Worm (Caenorhabditis elegans) whole organism, L4 larva: ENCODE measurements around the gene hlh-6.

Source experiments
- ZK546.5 ChIP-seq, 2 experiments: sonication (generic microtip); optimal IDR thresholded peaks; 2 replicates each; lab custom pipeline; 2017; ENCODE audit warnings: missing biosample characterization in 2 of 2, missing genetic modification characterization in 2 of 2
- ceh-82 ChIP-seq: sonication (generic microtip); optimal IDR thresholded peaks from 2 replicates; lab custom pipeline; 2017; ENCODE audit warnings: missing biosample characterization, missing genetic modification characterization
- daf-12 ChIP-seq: fragments of 150-350 bp; optimal IDR thresholded peaks from 2 replicates; lab custom pipeline; 2014; ENCODE audit warnings: missing biosample characterization, missing genetic modification reagents, missing genetic modification characterization
- fos-1 ChIP-seq: fragments of 150-350 bp; optimal IDR thresholded peaks from 2 replicates; lab custom pipeline; 2014; ENCODE audit warnings: missing biosample characterization, missing genetic modification characterization
- lim-7 ChIP-seq: fragments of 200-800 bp; sonication (Bioruptor generic); IDR thresholded peaks from 2 replicates; pipeline ENCODE4 v1.3.6; 2022; ENCODE audit warnings: missing genetic modification characterization, missing compliant biosample characterization
- nhr-11 ChIP-seq: fragments of 150-350 bp; optimal IDR thresholded peaks from 2 replicates; lab custom pipeline; 2014; ENCODE audit warnings: missing biosample characterization, missing genetic modification characterization
- pha-4 ChIP-seq, 2 experiments: fragments of 150-350 bp in 1 of 2; fragments of 200-800 bp in 1 of 2; sonication (Bioruptor generic) in 1 of 2; IDR thresholded peaks in 1 of 2; optimal IDR thresholded peaks in 1 of 2; 2 replicates each; pipeline versions ENCODE4 v1.3.6 to Lab custom; 2014 to 2022; ENCODE audit warnings: missing genetic modification characterization in 2 of 2, missing genetic modification reagents in 2 of 2, missing biosample characterization in 1 of 2, missing compliant biosample characterization in 1 of 2
- rbr-2 ChIP-seq: sonication (generic microtip); optimal IDR thresholded peaks from 2 replicates; lab custom pipeline; 2016; ENCODE audit warnings: missing genotype, missing genetic modification characterization, missing compliant biosample characterization
- snpc-4 ChIP-seq: fragments of 150-350 bp; optimal IDR thresholded peaks from 2 replicates; lab custom pipeline; 2014; ENCODE audit warnings: missing biosample characterization, missing genetic modification characterization
- zag-1 ChIP-seq: fragments of 150-350 bp; optimal IDR thresholded peaks from 2 replicates; lab custom pipeline; 2014; ENCODE audit warnings: missing biosample characterization, missing genetic modification characterization

DNA sequence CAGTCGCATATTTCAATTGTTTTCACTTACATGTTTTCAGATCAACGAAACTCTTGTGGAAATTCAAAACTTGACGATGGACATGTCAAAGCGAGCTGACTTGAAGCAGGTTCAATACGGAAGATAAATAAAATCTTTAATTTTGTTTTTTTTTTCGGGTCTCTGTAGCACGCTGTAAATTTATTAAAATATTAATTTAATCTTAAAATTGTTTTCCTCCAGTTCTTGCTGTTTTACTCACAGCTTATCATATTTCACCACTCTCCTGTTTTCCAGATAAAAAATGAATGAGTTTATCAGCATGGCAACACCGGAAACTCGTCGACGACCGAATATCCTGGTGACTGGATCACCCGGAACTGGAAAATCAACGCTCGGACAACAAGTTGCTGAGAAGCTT is 18.2 kb downstream of the hlh-6 start, which contains the start of gene E02H1.6:
- TF ChIP-seq fos-1 (no peak), rbr-2 (tag; lab: Kevin White, UChicago) (no peak), snpc-4 (tag; lab: Kevin White, UChicago) (no peak), daf-12 (tag; lab: Kevin White, UChicago) (no peak), nhr-11 (no peak), pha-4 (GFP tag; IDR thresholded peaks at IDR 0.05; lab: Robert Waterston, UW) (no peak), pha-4 (tag; optimal IDR thresholded peaks at IDR 0.05; lab: Kevin White, UChicago) (no peak), zag-1 (tag; lab: Kevin White, UChicago) (no peak), ceh-82 (tag; lab: Kevin White, UChicago) (no peak), ZK546.5 (tag; optimal IDR thresholded peaks at IDR 0.05; lab: Kevin White, UChicago) (no peak), lim-7 (no peak)
